Worm (Caenorhabditis elegans) whole organism, young adult: ENCODE measurements around the gene F19H6.6.

ENCODE experiments used
- F33H1.4 ChIP-seq: fragments of 200-800 bp; sonication (Bioruptor generic); IDR thresholded peaks from 2 replicates; pipeline ENCODE4 v1.3.6; 2022; ENCODE audit warnings: missing genetic modification reagents, missing genetic modification characterization, missing compliant biosample characterization
- T07F8.4 ChIP-seq: sonication (generic microtip); optimal IDR thresholded peaks from 2 replicates; lab custom pipeline; 2016; ENCODE audit warnings: mild to moderate bottlenecking, missing genetic modification characterization, moderate library complexity, missing compliant biosample characterization
- Y79H2A.3 ChIP-seq: fragments of 200-800 bp; sonication (Bioruptor generic); conservative IDR thresholded peaks from 2 replicates; pipeline ENCODE4 v1.3.6; 2022; ENCODE audit warnings: missing genetic modification reagents, missing genetic modification characterization, missing compliant biosample characterization
- Y95B8A.8 ChIP-seq: fragments of 200-800 bp; sonication (Bioruptor generic); IDR thresholded peaks from 2 replicates; pipeline ENCODE4 v1.3.6; 2022; ENCODE audit warnings: missing genetic modification reagents, missing genetic modification characterization, missing compliant biosample characterization
- egrh-3 ChIP-seq: fragments of 200-800 bp; sonication (Bioruptor generic); IDR thresholded peaks from 2 replicates; pipeline ENCODE4 v1.3.6; 2022; ENCODE audit warnings: missing genetic modification reagents, missing genetic modification characterization, missing compliant biosample characterization
- lag-1 ChIP-seq: fragments of 200-800 bp; sonication (Bioruptor generic); IDR thresholded peaks from 2 replicates; pipeline ENCODE4 v1.3.6; 2022; ENCODE audit warnings: missing genetic modification reagents, missing genetic modification characterization, missing compliant biosample characterization
- pha-4 ChIP-seq: fragments of 150-350 bp; sonication (generic microtip); optimal IDR thresholded peaks from 2 replicates; lab custom pipeline; 2014; ENCODE audit warnings: missing biosample characterization, missing genetic modification reagents, missing genetic modification characterization
- repo-1 ChIP-seq: sonication (generic microtip); optimal IDR thresholded peaks from 2 replicates; lab custom pipeline; 2017; ENCODE audit warnings: mild to moderate bottlenecking, missing genetic modification characterization, missing compliant biosample characterization
- sea-2 ChIP-seq: fragments of 200-800 bp; sonication (Bioruptor generic); IDR thresholded peaks from 2 replicates; pipeline ENCODE4 v1.3.6; 2022; ENCODE audit warnings: missing genetic modification characterization, missing compliant biosample characterization
- somi-1 ChIP-seq: fragments of 200-800 bp; sonication (Bioruptor generic); optimal IDR thresholded peaks from 2 replicates; lab custom pipeline; 2018; ENCODE audit warnings: mild to moderate bottlenecking, missing genetic modification characterization, missing compliant biosample characterization
- tbp1 ChIP-seq: fragments of 200-800 bp; sonication (Bioruptor generic); optimal IDR thresholded peaks from 2 replicates; lab custom pipeline; 2018; ENCODE audit warnings: mild to moderate bottlenecking, missing genetic modification characterization, missing compliant biosample characterization
- unc-62 ChIP-seq: fragments of 150-350 bp; optimal IDR thresholded peaks from 2 replicates; lab custom pipeline; 2014; ENCODE audit warnings: missing biosample characterization, missing genetic modification reagents, missing genetic modification characterization

ce11 chrX:12321357-12321756 is 39.3 kb upstream of the F19H6.6 start, which contains the start of gene F17A2.13:
- TF ChIP-seq Y79H2A.3 (GFP tag; lab: Robert Waterston, UW) (no peak), unc-62 (GFP tag; lab: Kevin White, UChicago) (no peak), egrh-3 (GFP tag; lab: Robert Waterston, UW) (no peak), repo-1 (tag; lab: Kevin White, UChicago) (no peak), F33H1.4 (no peak), somi-1 (no peak), T07F8.4 (tag; lab: Kevin White, UChicago) (no peak), pha-4 (tag; lab: Kevin White, UChicago) (no peak), lag-1 (GFP tag; lab: Robert Waterston, UW) (no peak), Y95B8A.8 (GFP tag; lab: Robert Waterston, UW) (no peak), sea-2 (GFP tag; lab: Robert Waterston, UW) (no peak), tbp1 (GFP tag; lab: Kevin White, UChicago) (no peak)
